Fruit fly (Drosophila melanogaster): ENCODE measurements around the gene Him.

Him gene

DNA sequence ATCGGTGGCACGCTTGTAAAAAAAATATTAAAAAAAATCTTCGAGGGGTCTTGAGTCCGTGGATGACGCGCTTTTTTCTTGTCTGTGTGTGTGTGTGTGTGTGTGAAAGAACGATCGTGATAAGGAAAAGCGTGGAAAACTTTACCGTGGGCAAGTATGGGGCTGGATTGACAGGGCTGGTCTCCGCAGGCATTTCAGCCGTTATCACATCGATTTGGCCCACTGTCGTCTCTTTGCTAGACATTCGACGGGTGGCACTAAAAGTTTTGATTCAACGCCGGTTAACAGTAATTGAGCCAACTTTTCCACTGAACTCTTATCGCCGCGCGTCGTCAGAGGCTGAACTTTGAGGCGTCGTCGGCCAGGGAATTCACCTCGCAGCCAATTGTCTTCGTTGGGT is 37.6 kb downstream of the Him start:
- no peak for TF ChIP-seq noc (tag; optimal IDR thresholded peaks at IDR 0.05)

DNA sequence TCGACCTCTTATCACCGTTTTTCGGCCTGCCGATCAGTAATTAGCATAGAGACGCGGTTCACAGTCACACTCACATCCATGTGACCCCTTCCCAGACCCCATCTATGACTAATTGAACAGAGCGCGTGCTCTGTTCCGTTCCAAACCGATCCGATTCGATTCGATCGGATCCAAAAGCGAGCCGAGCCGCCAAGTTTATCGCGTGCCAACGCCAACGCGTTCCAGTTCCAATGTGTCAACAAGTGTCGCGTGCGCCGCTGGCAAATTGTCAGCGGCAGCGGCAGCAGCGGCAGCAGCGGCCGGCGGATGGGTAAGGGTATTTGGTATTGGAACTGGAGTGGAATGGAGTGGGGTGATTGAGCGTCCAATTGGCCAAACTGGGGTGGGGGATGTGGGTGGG is 39.0 kb downstream of the Him start:
- TF ChIP-seq noc (tag; optimal IDR thresholded peaks at IDR 0.05) = no peak

DNA sequence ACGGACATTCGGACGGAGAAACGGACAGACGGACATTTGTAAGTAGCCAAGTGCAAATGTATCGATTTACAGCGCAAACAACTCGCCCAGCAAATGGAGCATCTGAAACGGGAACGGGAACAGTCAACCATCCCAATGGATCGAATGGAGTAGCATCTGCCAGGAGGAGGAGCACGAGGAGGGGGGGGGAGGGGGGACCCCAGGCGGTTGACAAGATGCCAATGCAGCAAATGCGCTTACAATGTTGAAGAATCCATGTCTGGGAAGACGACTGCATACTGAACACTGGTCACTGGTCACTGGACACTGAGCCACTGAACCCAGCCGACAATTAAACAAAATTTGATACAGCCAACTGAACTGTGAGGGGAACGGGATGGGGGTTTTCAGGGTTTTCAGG is 42.7 kb downstream of the Him start:
- TF ChIP-seq noc (tag; optimal IDR thresholded peaks at IDR 0.05) = no peak

dm6 chrX:18253773-18254172 is 44.5 kb downstream of the Him start:
- no peak for TF ChIP-seq noc (tag; optimal IDR thresholded peaks at IDR 0.05)

- TF ChIP-seq noc (tag; optimal IDR thresholded peaks at IDR 0.05) = no peak
These were observed 45.2 kb downstream of the Him start for dm6 chrX:18254465-18254864.

- no peak for TF ChIP-seq noc (tag; optimal IDR thresholded peaks at IDR 0.05)
These were observed 47.1 kb downstream of the Him start for dm6 chrX:18256244-18256885.

- TF ChIP-seq noc (tag; optimal IDR thresholded peaks at IDR 0.05) = no peak
These were observed 50.2 kb downstream of the Him start, which contains the start of gene CG15059 for dm6 chrX:18259417-18259816. CG15059 (minus strand) TSS chrX:18259517.

DNA sequence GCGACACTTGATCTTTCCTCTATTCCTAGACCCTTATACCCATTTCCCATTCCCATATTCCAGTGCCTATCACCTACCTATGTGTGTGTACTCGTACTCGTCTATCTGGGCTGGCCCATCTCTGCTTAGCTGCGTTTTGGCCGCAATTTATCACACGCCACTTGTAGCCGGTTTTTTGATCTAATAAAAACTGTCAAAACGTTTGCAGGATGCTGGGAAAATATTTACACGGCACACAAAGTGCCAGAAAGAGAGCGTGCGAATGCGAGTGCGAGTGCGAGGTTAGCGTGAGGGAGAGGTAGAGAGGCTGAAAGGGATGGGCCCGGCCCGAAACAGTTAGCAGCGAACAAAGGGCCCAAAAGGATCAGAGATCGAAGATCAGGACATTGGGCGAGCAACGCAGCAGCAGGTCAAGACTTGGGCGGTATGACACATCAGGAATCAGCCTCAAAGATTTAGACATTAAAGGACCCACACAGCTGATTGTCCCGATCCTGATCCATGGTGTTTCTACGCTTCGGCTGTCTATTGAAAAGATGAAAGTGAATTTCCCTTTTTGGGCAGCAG is 50.8 kb downstream of the Him start:
- TF ChIP-seq noc (tag; optimal IDR thresholded peaks at IDR 0.05) = no peak

All from whole organism, larva.